Worm (Caenorhabditis elegans) whole organism, L1 larva: ENCODE data around the gene grl-31.

ENCODE experiments used
- C34B4.2 ChIP-seq: sonication (generic microtip); optimal IDR thresholded peaks from 2 replicates; lab custom pipeline; 2017; ENCODE audit warnings: mild to moderate bottlenecking, missing genetic modification characterization, missing compliant biosample characterization
- F16B12.6 ChIP-seq: fragments of 150-350 bp; optimal IDR thresholded peaks from 2 replicates; lab custom pipeline; 2014; ENCODE audit warnings: missing biosample characterization, missing genetic modification characterization
- alr-1 ChIP-seq: fragments of 200-800 bp; sonication (Bioruptor generic); optimal IDR thresholded peaks from 2 replicates; lab custom pipeline; 2018; ENCODE audit warnings: borderline replicate concordance, mild to moderate bottlenecking, missing genetic modification characterization, missing compliant biosample characterization
- ceh-8 ChIP-seq: fragments of 200-800 bp; sonication (Bioruptor generic); optimal IDR thresholded peaks from 2 replicates; lab custom pipeline; 2018; ENCODE audit warnings: mild to moderate bottlenecking, missing genetic modification characterization, moderate library complexity, missing compliant biosample characterization
- ceh-82 ChIP-seq, 3 experiments: fragments of 150-350 bp in 1 of 3; sonication (generic microtip) in 2 of 3; optimal IDR thresholded peaks; 2 replicates each; lab custom pipeline; 2014 to 2017; ENCODE audit warnings: missing biosample characterization in 3 of 3, missing genetic modification characterization in 3 of 3
- ceh-90 ChIP-seq: sonication (generic microtip); optimal IDR thresholded peaks from 2 replicates; lab custom pipeline; 2016; ENCODE audit warnings: missing genetic modification characterization, missing compliant biosample characterization
- dpl-1 ChIP-seq, 3 experiments: fragments of 150-350 bp in 2 of 3; sonication (generic microtip) in 1 of 3; optimal IDR thresholded peaks; 2 replicates each; lab custom pipeline; 2014 to 2017; ENCODE audit warnings: missing biosample characterization in 3 of 3, missing genetic modification characterization in 3 of 3, missing genetic modification reagents in 3 of 3
- efl-1 ChIP-seq, 4 experiments: fragments of 150-350 bp; optimal IDR thresholded peaks in 3 of 4; peaks in 1 of 4; 1 replicate in 1 of 4; 2 replicates in 3 of 4; lab custom pipeline; 2014; ENCODE audit warnings: missing biosample characterization in 2 of 4, missing genetic modification characterization in 2 of 4, missing genetic modification reagents in 2 of 4
- egl-13 ChIP-seq: sonication (generic microtip); optimal IDR thresholded peaks from 2 replicates; lab custom pipeline; 2016; ENCODE audit warnings: missing genotype, missing genetic modification reagents, missing genetic modification characterization, missing compliant biosample characterization
- elt-2 ChIP-seq: sonication (generic microtip); optimal IDR thresholded peaks from 2 replicates; lab custom pipeline; 2016; ENCODE audit warnings: missing genetic modification characterization, mild to moderate bottlenecking, inconsistent platforms, missing compliant biosample characterization, missing genetic modification reagents
- elt-3 ChIP-seq, 6 experiments: fragments of 150-350 bp in 1 of 6; sonication (generic microtip); optimal IDR thresholded peaks; 2 replicates each; lab custom pipeline; 2017 to 2018; ENCODE audit warnings: missing biosample characterization in 6 of 6, missing genetic modification characterization in 6 of 6, inconsistent platforms in 1 of 6
- fkh-10 ChIP-seq: sonication (generic microtip); optimal IDR thresholded peaks from 2 replicates; lab custom pipeline; 2017; ENCODE audit warnings: missing biosample characterization, missing genetic modification reagents, missing genetic modification characterization
- fkh-4 ChIP-seq: sonication (generic microtip); optimal IDR thresholded peaks from 2 replicates; lab custom pipeline; 2016; ENCODE audit warnings: missing compliant biosample characterization, missing genetic modification characterization, borderline replicate concordance
- fos-1 ChIP-seq: fragments of 150-350 bp; optimal IDR thresholded peaks from 2 replicates; lab custom pipeline; 2014; ENCODE audit warnings: missing biosample characterization, missing genetic modification characterization
- grh-1 ChIP-seq: fragments of 200-800 bp; sonication (Bioruptor generic); IDR thresholded peaks from 2 replicates; pipeline ENCODE4 v1.3.6; 2022; ENCODE audit warnings: missing genetic modification reagents, missing genetic modification characterization, missing compliant biosample characterization
- hpl-2 ChIP-seq: fragments of 150-350 bp; optimal IDR thresholded peaks from 2 replicates; lab custom pipeline; 2014; ENCODE audit warnings: missing biosample characterization, missing genetic modification reagents, missing genetic modification characterization
- irx-1 ChIP-seq: sonication (generic microtip); optimal IDR thresholded peaks from 2 replicates; lab custom pipeline; 2016; ENCODE audit warnings: missing genetic modification characterization, missing compliant biosample characterization
- isw-1 ChIP-seq: fragments of 200-800 bp; sonication (Bioruptor generic); IDR thresholded peaks from 2 replicates; pipeline ENCODE4 v1.3.6; 2022; ENCODE audit warnings: missing genetic modification characterization, missing compliant biosample characterization
- lin-14 ChIP-seq: fragments of 200-800 bp; sonication (Bioruptor generic); optimal IDR thresholded peaks from 2 replicates; lab custom pipeline; 2018; ENCODE audit warnings: mild to moderate bottlenecking, missing genetic modification characterization, moderate library complexity, missing compliant biosample characterization
- lin-15B ChIP-seq: fragments of 150-350 bp; sonication (generic microtip); optimal IDR thresholded peaks from 3 replicates; lab custom pipeline; 2014; ENCODE audit warnings: missing biosample characterization, missing genetic modification characterization
- lin-35 ChIP-seq, 2 experiments: fragments of 150-350 bp; optimal IDR thresholded peaks; 2 replicates each; lab custom pipeline; 2014; ENCODE audit warnings: missing biosample characterization in 2 of 2, missing genetic modification characterization in 2 of 2, missing genetic modification reagents in 2 of 2
- lsy-2 ChIP-seq, 2 experiments: fragments of 150-350 bp; optimal IDR thresholded peaks; 2 replicates each; lab custom pipeline; 2014; ENCODE audit warnings: missing biosample characterization in 2 of 2, missing genetic modification characterization in 2 of 2
- mdl-1 ChIP-seq, 2 experiments: fragments of 150-350 bp; optimal IDR thresholded peaks; 2 replicates each; lab custom pipeline; 2014 to 2017; ENCODE audit warnings: missing biosample characterization in 2 of 2, missing genetic modification characterization in 2 of 2, inconsistent platforms in 1 of 2
- nhr-12 ChIP-seq: sonication (generic microtip); optimal IDR thresholded peaks from 2 replicates; lab custom pipeline; 2017; ENCODE audit warnings: missing biosample characterization, missing genetic modification characterization
- nhr-28 ChIP-seq: fragments of 150-350 bp; optimal IDR thresholded peaks from 2 replicates; lab custom pipeline; 2014; ENCODE audit warnings: missing biosample characterization, missing genetic modification characterization
- nhr-77 ChIP-seq: fragments of 150-350 bp; optimal IDR thresholded peaks from 2 replicates; lab custom pipeline; 2014; ENCODE audit warnings: missing biosample characterization, missing genetic modification characterization
- nhr-85 ChIP-seq: sonication (generic microtip); peaks from one replicate; lab custom pipeline; 2016; ENCODE audit warnings: missing genetic modification characterization, inconsistent platforms, missing compliant biosample characterization
- pag-3 ChIP-seq: sonication (generic microtip); optimal IDR thresholded peaks from 2 replicates; lab custom pipeline; 2017; ENCODE audit warnings: missing genetic modification characterization, mild to moderate bottlenecking, missing compliant biosample characterization, antibody characterized with exemption, borderline replicate concordance; ENCODE audit not compliant: insufficient read depth
- pqm-1 ChIP-seq: sonication (generic microtip); optimal IDR thresholded peaks from 3 replicates; lab custom pipeline; 2017; ENCODE audit warnings: missing biosample characterization, missing genetic modification characterization
- rnt-1 ChIP-seq: sonication (generic microtip); optimal IDR thresholded peaks from 2 replicates; lab custom pipeline; 2016; ENCODE audit warnings: mild to moderate bottlenecking, missing genetic modification characterization, moderate library complexity, missing compliant biosample characterization
- skn-1 ChIP-seq: fragments of 150-350 bp; optimal IDR thresholded peaks from 2 replicates; lab custom pipeline; 2014; ENCODE audit warnings: missing biosample characterization, missing genetic modification characterization
- snpc-4 ChIP-seq: fragments of 150-350 bp; optimal IDR thresholded peaks from 2 replicates; lab custom pipeline; 2014; ENCODE audit warnings: missing biosample characterization, missing genetic modification characterization
- snu-23 ChIP-seq: sonication (generic microtip); optimal IDR thresholded peaks from 2 replicates; lab custom pipeline; 2016; ENCODE audit warnings: missing genetic modification characterization, missing compliant biosample characterization
- sptf-1 ChIP-seq: fragments of 150-350 bp; optimal IDR thresholded peaks from 2 replicates; lab custom pipeline; 2014; ENCODE audit warnings: missing biosample characterization, missing genetic modification characterization
- unc-130 ChIP-seq: fragments of 150-350 bp; optimal IDR thresholded peaks from 2 replicates; lab custom pipeline; 2017; ENCODE audit warnings: missing biosample characterization, missing genetic modification characterization, inconsistent platforms
- unc-62 ChIP-seq: fragments of 150-350 bp; optimal IDR thresholded peaks from 2 replicates; lab custom pipeline; 2014; ENCODE audit warnings: missing biosample characterization, missing genetic modification reagents, missing genetic modification characterization
- unc-86 ChIP-seq: sonication (generic microtip); optimal IDR thresholded peaks from 2 replicates; lab custom pipeline; 2016; ENCODE audit warnings: missing genetic modification characterization, missing compliant biosample characterization
- unc-98 ChIP-seq: fragments of 200-800 bp; sonication (Bioruptor generic); IDR thresholded peaks from 2 replicates; pipeline ENCODE4 v1.3.6; 2022; ENCODE audit warnings: missing genetic modification characterization, missing compliant biosample characterization
- xbp-1 ChIP-seq: sonication (generic microtip); optimal IDR thresholded peaks from 2 replicates; lab custom pipeline; 2016; ENCODE audit warnings: missing genetic modification characterization, missing compliant biosample characterization
- zag-1 ChIP-seq: fragments of 150-350 bp; optimal IDR thresholded peaks from 2 replicates; lab custom pipeline; 2014; ENCODE audit warnings: missing biosample characterization, missing genetic modification characterization
- ztf-11 ChIP-seq, 2 experiments: sonication (generic microtip); optimal IDR thresholded peaks; 2 replicates each; lab custom pipeline; 2016 to 2017; ENCODE audit warnings: missing genetic modification characterization in 2 of 2, missing biosample characterization in 1 of 2, missing compliant biosample characterization in 1 of 2

Gene grl-31

DNA sequence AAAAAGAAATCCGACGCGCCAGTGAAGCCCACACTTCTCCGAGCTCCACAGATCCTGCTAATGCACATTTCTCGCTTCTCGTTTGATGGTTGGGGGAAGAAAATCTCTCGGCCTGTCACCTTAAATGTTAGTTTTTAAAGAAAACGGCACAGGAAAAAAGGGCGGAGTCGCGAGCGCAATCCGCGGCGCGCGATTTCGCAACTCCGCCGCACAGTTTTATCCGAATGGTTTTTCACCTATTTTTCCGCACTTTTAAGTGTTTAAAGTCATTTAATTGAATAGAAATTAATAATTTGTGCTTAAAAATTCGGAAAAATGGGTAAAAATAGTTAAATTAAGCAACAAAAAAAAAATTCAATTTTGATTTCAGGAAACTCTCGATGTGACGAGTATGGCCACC is 30.1 kb upstream of the grl-31 start (continued):
- TF ChIP-seq ztf-11 (tag; optimal IDR thresholded peaks at IDR 0.05; lab: Kevin White, UChicago): no peak
- TF ChIP-seq ceh-90 (tag; lab: Kevin White, UChicago): no peak
- TF ChIP-seq lin-15B: no peak
- TF ChIP-seq hpl-2 (GFP tag; lab: Kevin White, UChicago): no peak
- no peak for TF ChIP-seq egl-13 (tag; lab: Kevin White, UChicago)
- TF ChIP-seq zag-1 (tag; lab: Kevin White, UChicago): no peak
- no peak for TF ChIP-seq C34B4.2 (tag; lab: Kevin White, UChicago)
- TF ChIP-seq lin-35 (GFP tag; optimal IDR thresholded peaks at IDR 0.05; lab: Kevin White, UChicago): peak; percentile 13 to 20
- TF ChIP-seq lsy-2 (tag; optimal IDR thresholded peaks at IDR 0.05; lab: Kevin White, UChicago): peak; percentile 19 to 38
- no peak for TF ChIP-seq grh-1 (GFP tag; lab: Robert Waterston, UW)
- TF ChIP-seq skn-1 (tag; lab: Kevin White, UChicago): no peak
- TF ChIP-seq fos-1: no peak
- TF ChIP-seq fkh-10: no peak
- TF ChIP-seq F16B12.6: no peak
- TF ChIP-seq mdl-1 (tag; optimal IDR thresholded peaks at IDR 0.05; lab: Kevin White, UChicago): no peak
- no peak for TF ChIP-seq pag-3 (tag; lab: Kevin White, UChicago)
- TF ChIP-seq xbp-1 (tag; lab: Kevin White, UChicago): peak; percentile 32
- TF ChIP-seq ceh-82 (tag; optimal IDR thresholded peaks at IDR 0.05; lab: Kevin White, UChicago): peak in 2 of 3 experiments; percentile 14 to 21
- TF ChIP-seq nhr-28: no peak
- no peak for TF ChIP-seq unc-86 (tag; lab: Kevin White, UChicago)
- TF ChIP-seq pqm-1 (tag; lab: Kevin White, UChicago): no peak
- peak; percentile 21 for TF ChIP-seq lin-14
- peak; percentile 10 to 16 (median 15) for TF ChIP-seq dpl-1 (GFP tag; optimal IDR thresholded peaks at IDR 0.05; lab: Kevin White, UChicago)
- no peak for TF ChIP-seq nhr-77 (tag; lab: Kevin White, UChicago)
- TF ChIP-seq alr-1 (tag; lab: Kevin White, UChicago): no peak
- no peak for TF ChIP-seq unc-62 (GFP tag; lab: Kevin White, UChicago)
- no peak for TF ChIP-seq irx-1 (tag; lab: Kevin White, UChicago)
- no peak for TF ChIP-seq unc-98 (GFP tag; lab: Robert Waterston, UW)

DNA sequence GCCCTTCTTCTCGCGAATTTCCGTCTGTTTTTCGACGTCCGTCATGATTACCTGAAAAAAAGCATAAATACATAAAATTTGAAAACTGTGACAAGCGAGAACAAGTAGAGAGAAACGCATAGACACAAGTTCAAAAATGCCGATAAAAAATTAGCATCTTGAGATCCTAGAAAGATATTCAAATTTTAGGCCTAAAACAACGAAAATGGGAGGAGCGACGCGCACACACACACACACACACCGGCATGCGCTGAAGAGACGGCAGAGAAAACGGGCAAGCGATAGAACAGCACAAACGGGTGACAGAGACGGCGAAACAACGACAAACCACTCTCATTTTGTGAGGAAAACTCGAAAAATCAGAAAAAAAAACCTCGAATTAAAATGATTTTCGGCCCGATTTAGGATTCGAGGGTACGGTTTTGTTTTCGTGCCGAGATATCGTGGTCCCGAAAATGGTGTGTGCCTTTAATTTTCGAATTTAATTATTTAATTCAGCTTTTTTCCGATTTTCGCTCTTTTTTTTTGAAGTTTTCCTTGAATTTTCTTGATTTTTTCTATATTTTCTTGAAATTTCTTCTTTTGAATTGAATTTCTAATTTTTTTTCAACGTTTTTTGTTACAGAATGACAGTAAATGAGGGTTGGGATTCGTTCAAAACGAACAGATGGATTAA is 28.6 kb upstream of the grl-31 start, which contains the start of the genes rpl-11.1 and T22F3.2:
TSS of gene rpl-11.1 (minus strand) at position 51 of the 676 bp plus-strand sequence.
TSS of gene T22F3.2 (plus strand) at position 626 of the 676 bp plus-strand sequence.
- no peak for TF ChIP-seq snu-23 (GFP tag; lab: Kevin White, UChicago)
- peak in 1 of 6 experiments; percentile 7 for TF ChIP-seq elt-3 (tag; optimal IDR thresholded peaks at IDR 0.05; lab: Kevin White, UChicago)
- peak in 1 of 3 experiments; percentile 35 for TF ChIP-seq ceh-82 (tag; optimal IDR thresholded peaks at IDR 0.05; lab: Kevin White, UChicago)
- TF ChIP-seq unc-62 (GFP tag; lab: Kevin White, UChicago): no peak
- no peak for TF ChIP-seq nhr-12 (tag; lab: Kevin White, UChicago)
- TF ChIP-seq fos-1: no peak
- no peak for TF ChIP-seq snpc-4 (tag; lab: Kevin White, UChicago)
- no peak for TF ChIP-seq ztf-11 (tag; optimal IDR thresholded peaks at IDR 0.05; lab: Kevin White, UChicago)
- TF ChIP-seq dpl-1 (GFP tag; optimal IDR thresholded peaks at IDR 0.05; lab: Kevin White, UChicago): peak in 1 of 3 experiments; percentile 26
- TF ChIP-seq ceh-8 (GFP tag; lab: Kevin White, UChicago): no peak
- TF ChIP-seq sptf-1: no peak
- peak in 1 of 2 experiments; percentile 26 for TF ChIP-seq mdl-1 (tag; optimal IDR thresholded peaks at IDR 0.05; lab: Kevin White, UChicago)
- no peak for TF ChIP-seq ceh-90 (tag; lab: Kevin White, UChicago)
- no peak for TF ChIP-seq F16B12.6
- TF ChIP-seq lsy-2 (tag; optimal IDR thresholded peaks at IDR 0.05; lab: Kevin White, UChicago): peak in 1 of 2 experiments; percentile 30
- no peak for TF ChIP-seq irx-1 (tag; lab: Kevin White, UChicago)
- no peak for TF ChIP-seq fkh-4 (tag; lab: Kevin White, UChicago)
- peak; percentile 32 for TF ChIP-seq lin-14
- no peak for TF ChIP-seq pqm-1 (tag; lab: Kevin White, UChicago)
- peak; percentile 31 to 55 for TF ChIP-seq efl-1 (optimal IDR thresholded peaks at IDR 0.05; lab: Kevin White, UChicago)
- peak in 1 of 2 experiments; percentile 33 for TF ChIP-seq efl-1 (GFP tag; optimal IDR thresholded peaks at IDR 0.05 in 1 of 2; lab: Kevin White, UChicago)
- TF ChIP-seq rnt-1 (tag; lab: Kevin White, UChicago): peak; percentile 43
- TF ChIP-seq isw-1 (GFP tag; lab: Robert Waterston, UW): no peak
- no peak for TF ChIP-seq elt-2
- no peak for TF ChIP-seq unc-130 (tag; lab: Kevin White, UChicago)
- TF ChIP-seq lin-35 (GFP tag; optimal IDR thresholded peaks at IDR 0.05; lab: Kevin White, UChicago): peak in 1 of 2 experiments; percentile 35
- TF ChIP-seq nhr-85: peak; percentile 58
